Fruit fly (Drosophila melanogaster): ENCODE results near the gene Rev1.

Gene Rev1

DNA sequence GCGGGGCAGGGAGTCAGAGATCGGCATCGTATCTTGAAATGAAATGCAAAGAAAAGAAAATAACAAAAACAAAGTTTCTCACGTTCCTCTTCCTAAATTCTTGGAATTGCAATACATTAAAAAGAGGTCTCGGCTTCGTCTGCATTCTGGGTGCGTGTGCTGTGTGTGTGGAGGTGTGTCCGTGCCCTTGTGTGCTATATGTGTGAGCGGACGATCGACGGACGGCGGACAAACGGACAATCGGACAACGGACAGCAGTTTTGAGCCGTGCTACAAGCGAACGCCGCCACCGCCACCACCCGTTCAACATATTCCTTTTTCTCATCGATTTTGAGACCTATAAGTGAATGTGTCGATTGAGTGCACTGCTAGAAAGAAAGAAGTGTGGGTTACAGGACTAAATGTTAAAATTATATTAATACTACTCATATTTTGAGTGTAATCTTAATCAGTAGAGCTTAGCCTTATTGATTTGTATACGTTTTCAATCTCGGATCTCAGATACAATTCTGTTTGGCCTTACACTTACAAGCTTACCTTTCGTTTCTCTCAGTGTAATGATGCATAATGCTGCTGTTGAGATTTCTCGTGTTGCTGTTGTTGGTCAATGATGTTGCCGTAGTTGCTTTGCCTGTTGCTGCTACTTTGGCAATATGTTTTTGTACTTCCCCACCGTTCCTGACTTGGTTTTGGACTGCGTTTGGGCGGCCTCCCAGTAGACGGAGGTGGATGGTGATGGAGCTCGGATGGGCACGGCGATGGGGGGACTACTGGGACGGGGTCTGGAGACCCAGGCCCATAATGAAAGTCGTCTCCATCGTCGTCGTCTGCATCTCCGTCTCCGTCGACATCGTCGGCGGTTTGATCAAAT is 32.8 kb upstream of the Rev1 start (continued):
- TF ChIP-seq knrl (GFP tag; IDR thresholded peaks at IDR 0.05; ENCODE audit: partially characterized antibody) (no peak), sim (GFP tag; IDR thresholded peaks at IDR 0.05) (no peak), CG9817 (tag; optimal IDR thresholded peaks at IDR 0.05) (peak; percentile 25), CG10274 (GFP tag; optimal IDR thresholded peaks at IDR 0.05) (peak; percentile 8), CG11695 (GFP tag; IDR thresholded peaks at IDR 0.05) (peak; percentile 47; the same call in 1 of the 3 replicates), PHDP (tag; optimal IDR thresholded peaks at IDR 0.05) (peak; percentile 61), grn (GFP tag; optimal IDR thresholded peaks at IDR 0.05) (peak; percentile 37), kah (GFP tag; optimal IDR thresholded peaks at IDR 0.05) (peak; percentile 13), Poxn (GFP tag; IDR thresholded peaks at IDR 0.05) (no peak), lov (optimal IDR thresholded peaks at IDR 0.05) (no peak), lov (GFP tag; IDR thresholded peaks at IDR 0.05) (peak; percentile 93), CG14050 (GFP tag; IDR thresholded peaks at IDR 0.05) (no peak), Oaz (GFP tag; IDR thresholded peaks at IDR 0.05) (no peak), Lim3 (GFP tag; IDR thresholded peaks at IDR 0.05) (no peak), CG4617 (GFP tag; optimal IDR thresholded peaks at IDR 0.05; ENCODE audit: borderline replicate concordance) (peak; percentile 76), HLH54F (GFP tag; optimal IDR thresholded peaks at IDR 0.05) (no peak), br (optimal IDR thresholded peaks at IDR 0.05) (no peak), Med (GFP tag) (peak; percentile 89), CG30403 (GFP tag; optimal IDR thresholded peaks at IDR 0.05) (peak; percentile 82), Dp (GFP tag; optimal IDR thresholded peaks at IDR 0.05) (no peak), CG32767 (GFP tag; IDR thresholded peaks at IDR 0.05) (peak; percentile 56; the same call in 1 of the 2 replicates), CG15601 (tag; optimal IDR thresholded peaks at IDR 0.05) (peak; percentile 87), Oli (tag; optimal IDR thresholded peaks at IDR 0.05) (peak; percentile 83), D19A (tag; optimal IDR thresholded peaks at IDR 0.05) (peak; percentile 86), chn (GFP tag; optimal IDR thresholded peaks at IDR 0.05) (peak; percentile 85), CG7556 (GFP tag; optimal IDR thresholded peaks at IDR 0.05) (peak; percentile 80), CG8281 (tag; optimal IDR thresholded peaks at IDR 0.05) (peak; percentile 46), CG8359 (GFP tag; optimal IDR thresholded peaks at IDR 0.05; ENCODE audit: borderline replicate concordance) (peak; percentile 85), TFAM (GFP tag; optimal IDR thresholded peaks at IDR 0.05) (peak; percentile 64), trem (tag; optimal IDR thresholded peaks at IDR 0.05) (peak; percentile 90), jing (GFP tag; optimal IDR thresholded peaks at IDR 0.05) (peak; percentile 57), lola (GFP tag; optimal IDR thresholded peaks at IDR 0.05) (peak in 1 of 3 experiments; percentile 97), tin (GFP tag; optimal IDR thresholded peaks at IDR 0.05) (peak; percentile 85), yki (optimal IDR thresholded peaks at IDR 0.05) (no peak), Hr39 (optimal IDR thresholded peaks at IDR 0.05) (no peak), rib (GFP tag; IDR thresholded peaks at IDR 0.05) (no peak), H15 (GFP tag; IDR thresholded peaks at IDR 0.05) (peak; percentile 62; the same call in 2 of the 3 replicates), ap (GFP tag; IDR thresholded peaks at IDR 0.05) (no peak), CG1603 (tag; optimal IDR thresholded peaks at IDR 0.05) (peak; percentile 94), vfl (GFP tag; optimal IDR thresholded peaks at IDR 0.05) (peak; percentile 35), twi (tag; optimal IDR thresholded peaks at IDR 0.05) (peak; percentile 91), dimm (GFP tag; IDR thresholded peaks at IDR 0.05) (peak; percentile 51; the same call in 1 of the 2 replicates), CG6813 (GFP tag; optimal IDR thresholded peaks at IDR 0.05) (peak; percentile 78), ro (GFP tag; IDR thresholded peaks at IDR 0.05) (peak; percentile 17; the same call in 1 of the 2 replicates), nau (GFP tag; optimal IDR thresholded peaks at IDR 0.05) (no peak), CG1233 (GFP tag; optimal IDR thresholded peaks at IDR 0.05) (peak; percentile 74), CG11093 (GFP tag; IDR thresholded peaks at IDR 0.05) (peak; percentile 35; the same call in 1 of the 3 replicates), corto (GFP tag; optimal IDR thresholded peaks at IDR 0.05) (peak; percentile 94), maf-S (GFP tag; optimal IDR thresholded peaks at IDR 0.05) (peak; percentile 26), CG43689 (GFP tag; IDR thresholded peaks at IDR 0.05) (no peak)
